Worm (Caenorhabditis elegans) whole organism, midembryonic: Measurements from ENCODE around the gene F41H10.12.
A peak's percentile ranks its signal among the peaks of the same experiment; 100 is the strongest.

Source experiments
- T22C8.4 ChIP-seq: fragments of 200-800 bp; sonication (Bioruptor generic); IDR thresholded peaks from 2 replicates; pipeline ENCODE4 v1.3.6; 2022; ENCODE audit warnings: missing genetic modification characterization, missing compliant biosample characterization
- cog-1 ChIP-seq: sonication (generic microtip); optimal IDR thresholded peaks from 2 replicates; lab custom pipeline; 2016; ENCODE audit warnings: missing genetic modification characterization, missing compliant biosample characterization
- flt-1 ChIP-seq: fragments of 200-800 bp; sonication (Bioruptor generic); IDR thresholded peaks from 2 replicates; pipeline ENCODE4 v1.3.6; 2022; ENCODE audit warnings: missing genetic modification characterization, missing compliant biosample characterization
- klf-2 ChIP-seq: fragments of 200-800 bp; sonication (Bioruptor generic); conservative IDR thresholded peaks from 2 replicates; pipeline ENCODE4 v1.3.6; 2022; ENCODE audit warnings: missing genetic modification reagents, missing genetic modification characterization, missing compliant biosample characterization
- med-1 ChIP-seq: sonication (generic microtip); optimal IDR thresholded peaks from 2 replicates; lab custom pipeline; 2017; ENCODE audit warnings: missing genetic modification characterization, mild to moderate bottlenecking, missing compliant biosample characterization, antibody characterized with exemption, missing genetic modification reagents; ENCODE audit not compliant: insufficient read depth
- ref-1 ChIP-seq: fragments of 200-800 bp; sonication (Bioruptor generic); conservative IDR thresholded peaks from 2 replicates; pipeline ENCODE4 v1.3.6; 2022; ENCODE audit warnings: missing genetic modification reagents, missing genetic modification characterization, missing compliant biosample characterization
- tab-1 ChIP-seq: fragments of 200-800 bp; sonication (Bioruptor generic); IDR thresholded peaks from 2 replicates; pipeline ENCODE4 v1.3.6; 2022; ENCODE audit warnings: missing genetic modification characterization, missing compliant biosample characterization
- ztf-23 ChIP-seq: fragments of 200-800 bp; sonication (Bioruptor generic); IDR thresholded peaks from 2 replicates; pipeline ENCODE4 v1.3.6; 2022; ENCODE audit warnings: missing genetic modification reagents, missing genetic modification characterization, missing compliant biosample characterization
- ztf-29 ChIP-seq: fragments of 200-800 bp; sonication (Bioruptor generic); IDR thresholded peaks from 2 replicates; pipeline ENCODE4 v1.3.6; 2022; ENCODE audit warnings: missing genetic modification reagents, missing genetic modification characterization, missing compliant biosample characterization

Gene F41H10.12

DNA sequence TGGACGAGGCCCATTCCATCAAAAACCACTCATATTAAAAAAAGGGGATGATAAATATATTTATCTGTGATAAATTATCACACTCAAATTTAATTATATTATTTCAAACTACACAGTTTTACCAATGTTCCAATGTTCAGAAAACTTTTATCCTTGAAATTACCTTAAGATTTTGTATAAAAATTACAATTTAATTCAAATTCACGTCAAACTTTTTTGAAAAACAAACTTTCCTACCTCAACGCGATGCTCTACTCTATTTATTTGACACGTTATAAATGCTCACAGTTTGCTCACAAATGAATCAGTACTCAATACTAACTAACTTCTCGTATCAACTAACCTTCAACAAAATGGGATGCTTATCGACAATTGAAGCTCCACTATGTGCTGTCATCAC lies 2.5 kb upstream of the F41H10.12 start, which contains the start of gene F41H10.1:
Gene F41H10.1, plus strand, starts transcription at position 301 of the 400 bp plus-strand sequence.
- TF ChIP-seq med-1 (GFP tag; lab: Kevin White, UChicago) = no peak
- no peak for TF ChIP-seq tab-1 (GFP tag; lab: Robert Waterston, UW)
- no peak for TF ChIP-seq cog-1 (tag; lab: Kevin White, UChicago)
- TF ChIP-seq ref-1 (GFP tag; lab: Robert Waterston, UW) = no peak
- no peak for TF ChIP-seq ztf-29 (GFP tag; lab: Robert Waterston, UW)

DNA sequence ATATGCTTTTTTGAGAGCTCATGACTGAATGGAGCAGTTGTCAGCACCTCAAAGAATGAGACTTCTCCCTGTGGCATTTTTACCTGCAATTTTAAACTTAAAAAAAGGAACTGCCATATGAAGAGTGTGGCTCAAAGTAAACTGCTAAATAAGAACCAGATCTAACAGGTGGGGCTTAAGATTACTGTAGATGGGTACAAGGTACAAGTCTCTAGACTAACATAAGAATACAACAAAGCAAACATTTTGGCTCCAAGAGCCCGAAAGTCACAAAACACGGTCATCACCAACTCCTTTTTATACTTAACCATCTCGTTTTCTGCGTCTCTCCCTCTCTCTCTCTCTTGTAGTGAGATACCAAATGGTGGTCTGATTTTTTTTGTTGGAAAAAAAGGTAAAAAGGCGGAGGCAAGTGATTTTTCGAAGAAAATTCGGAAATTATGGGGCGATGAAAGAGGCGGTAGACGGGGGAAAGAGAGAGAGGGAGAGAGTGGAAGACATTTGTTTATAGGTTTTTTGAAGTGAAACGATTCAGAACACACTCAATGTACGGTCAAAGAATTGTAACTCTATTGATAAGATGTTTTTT lies 3.5 kb downstream of the F41H10.12 start, which contains the start of gene elo-6:
Gene elo-6, minus strand, starts transcription at position 83 of the 589 bp plus-strand sequence.
- no peak for TF ChIP-seq klf-2 (GFP tag; lab: Robert Waterston, UW)
- no peak for TF ChIP-seq ref-1 (GFP tag; lab: Robert Waterston, UW)
- TF ChIP-seq flt-1 (GFP tag; lab: Robert Waterston, UW) = no peak
- TF ChIP-seq cog-1 (tag; lab: Kevin White, UChicago) = no peak
- no peak for TF ChIP-seq med-1 (GFP tag; lab: Kevin White, UChicago)
- no peak for TF ChIP-seq ztf-29 (GFP tag; lab: Robert Waterston, UW)
- TF ChIP-seq tab-1 (GFP tag; lab: Robert Waterston, UW) = no peak
- no peak for TF ChIP-seq ztf-23
- TF ChIP-seq T22C8.4 (GFP tag; lab: Robert Waterston, UW) = no peak

DNA sequence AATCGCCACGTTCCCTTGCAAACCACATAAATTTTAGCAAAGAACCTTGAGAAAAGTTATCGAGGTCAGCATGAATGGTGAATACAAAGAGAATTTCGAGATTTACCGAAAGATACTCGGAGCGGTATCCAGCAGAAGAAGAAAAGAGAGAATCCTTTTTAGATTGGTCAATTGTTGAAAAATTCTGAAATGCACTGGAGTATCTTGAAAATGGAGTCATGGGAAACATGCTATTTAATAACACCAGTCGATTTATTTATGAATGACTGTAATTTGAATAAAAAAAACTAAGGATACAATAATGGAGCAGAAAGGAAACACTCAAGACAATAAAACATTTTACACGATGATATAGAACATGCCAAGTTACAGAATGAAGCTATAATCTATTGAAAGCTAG lies 4.8 kb downstream of the F41H10.12 start:
- no peak for TF ChIP-seq ztf-29 (GFP tag; lab: Robert Waterston, UW)
- TF ChIP-seq ztf-23 = no peak
- no peak for TF ChIP-seq flt-1 (GFP tag; lab: Robert Waterston, UW)
- no peak for TF ChIP-seq tab-1 (GFP tag; lab: Robert Waterston, UW)
- TF ChIP-seq cog-1 (tag; lab: Kevin White, UChicago) = no peak
- no peak for TF ChIP-seq klf-2 (GFP tag; lab: Robert Waterston, UW)
- TF ChIP-seq ref-1 (GFP tag; lab: Robert Waterston, UW) = no peak
- TF ChIP-seq T22C8.4 (GFP tag; lab: Robert Waterston, UW) = no peak

DNA sequence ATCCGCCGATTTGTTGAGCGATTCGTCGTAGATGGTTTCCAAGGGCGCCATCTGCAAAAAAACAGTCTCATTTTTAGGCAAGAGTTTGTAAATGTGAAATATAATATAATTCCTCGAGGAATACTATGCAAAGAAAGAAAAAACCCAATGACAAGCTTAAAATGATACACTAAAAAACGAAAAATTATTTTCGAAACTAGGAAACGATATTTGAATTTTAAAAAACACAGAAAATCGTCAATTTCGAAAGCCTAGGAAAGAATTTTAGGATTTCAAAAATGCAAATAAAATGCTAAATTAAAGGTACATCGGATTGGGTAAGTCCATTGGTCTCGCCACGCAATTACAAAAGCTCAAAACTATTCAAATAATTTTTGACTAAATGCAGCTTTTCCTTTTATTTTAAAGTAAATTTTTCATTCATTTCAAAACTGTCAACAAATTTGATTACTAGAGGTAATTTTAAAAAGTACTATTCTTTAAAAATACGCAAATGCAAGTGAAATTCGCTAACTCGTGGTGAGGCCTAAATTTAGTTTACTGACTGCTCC lies 6.5 kb downstream of the F41H10.12 start, which contains the start of the genes htp-1 and ZK616.5:
Gene htp-1, minus strand, starts transcription at position 51 of the 551 bp plus-strand sequence.
Gene ZK616.5, plus strand, starts transcription at position 423 of the 551 bp plus-strand sequence.
- TF ChIP-seq flt-1 (GFP tag; lab: Robert Waterston, UW) = no peak
- TF ChIP-seq ztf-29 (GFP tag; lab: Robert Waterston, UW) = no peak
- no peak for TF ChIP-seq ztf-23
- no peak for TF ChIP-seq klf-2 (GFP tag; lab: Robert Waterston, UW)
- no peak for TF ChIP-seq ref-1 (GFP tag; lab: Robert Waterston, UW)
- no peak for TF ChIP-seq tab-1 (GFP tag; lab: Robert Waterston, UW)
- TF ChIP-seq cog-1 (tag; lab: Kevin White, UChicago) = no peak

DNA sequence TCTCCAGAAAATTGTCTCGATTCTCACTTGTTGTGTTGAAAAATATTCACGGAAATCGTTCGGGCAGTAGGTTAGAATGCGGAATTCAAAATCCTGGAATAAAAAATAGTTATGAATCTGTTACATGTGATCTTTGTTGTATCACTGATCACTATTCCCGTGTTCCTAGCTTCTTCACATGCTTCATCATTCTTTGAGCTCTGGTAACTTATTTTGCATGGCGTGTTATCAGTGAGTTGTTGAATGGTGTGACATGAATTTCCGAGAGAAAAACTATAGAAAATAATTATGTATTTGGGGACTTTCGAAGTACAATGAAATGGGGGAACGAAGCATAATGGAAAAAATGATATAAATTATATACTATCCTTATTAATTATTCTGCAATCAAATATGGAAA lies 8.4 kb downstream of the F41H10.12 start:
- TF ChIP-seq ref-1 (GFP tag; lab: Robert Waterston, UW) (no peak), T22C8.4 (GFP tag; lab: Robert Waterston, UW) (no peak), flt-1 (GFP tag; lab: Robert Waterston, UW) (no peak), tab-1 (GFP tag; lab: Robert Waterston, UW) (no peak), ztf-29 (GFP tag; lab: Robert Waterston, UW) (no peak), cog-1 (tag; lab: Kevin White, UChicago) (no peak), ztf-23 (no peak), klf-2 (GFP tag; lab: Robert Waterston, UW) (no peak), med-1 (GFP tag; lab: Kevin White, UChicago) (no peak)

DNA sequence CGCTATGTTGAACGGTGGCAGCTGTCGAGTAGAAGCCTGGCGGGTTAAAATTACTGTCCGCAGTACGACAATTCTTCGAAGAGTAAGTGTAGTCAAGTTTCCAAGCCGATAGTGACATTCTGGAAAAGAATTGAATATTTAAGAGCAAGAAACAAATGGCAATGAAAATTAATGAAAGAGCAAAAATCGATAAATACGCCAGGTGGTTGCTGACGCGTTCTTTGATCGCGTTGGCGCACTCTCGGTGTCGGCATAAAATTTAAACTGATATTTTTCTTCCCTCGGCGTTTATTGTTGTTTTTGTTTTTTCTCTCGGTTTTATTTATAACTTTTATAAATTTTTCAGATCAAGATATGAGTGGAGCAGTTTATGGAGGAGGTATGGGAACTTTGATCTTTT lies 9.6 kb downstream of the F41H10.12 start, which contains the start of the genes perm-3 and swsn-6:
Gene perm-3, minus strand, starts transcription at position 118 of the 400 bp plus-strand sequence.
Gene swsn-6, plus strand, starts transcription at position 347 of the 400 bp plus-strand sequence.
- TF ChIP-seq med-1 (GFP tag; lab: Kevin White, UChicago) (no peak), ztf-23 (no peak), cog-1 (tag; lab: Kevin White, UChicago) (no peak), tab-1 (GFP tag; lab: Robert Waterston, UW) (no peak), ref-1 (GFP tag; lab: Robert Waterston, UW) (no peak), flt-1 (GFP tag; lab: Robert Waterston, UW) (peak; percentile 66; the same call in 1 of the 2 replicates), klf-2 (GFP tag; lab: Robert Waterston, UW) (no peak), ztf-29 (GFP tag; lab: Robert Waterston, UW) (no peak), T22C8.4 (GFP tag; lab: Robert Waterston, UW) (peak; percentile 85; the same call in 1 of the 2 replicates)

DNA sequence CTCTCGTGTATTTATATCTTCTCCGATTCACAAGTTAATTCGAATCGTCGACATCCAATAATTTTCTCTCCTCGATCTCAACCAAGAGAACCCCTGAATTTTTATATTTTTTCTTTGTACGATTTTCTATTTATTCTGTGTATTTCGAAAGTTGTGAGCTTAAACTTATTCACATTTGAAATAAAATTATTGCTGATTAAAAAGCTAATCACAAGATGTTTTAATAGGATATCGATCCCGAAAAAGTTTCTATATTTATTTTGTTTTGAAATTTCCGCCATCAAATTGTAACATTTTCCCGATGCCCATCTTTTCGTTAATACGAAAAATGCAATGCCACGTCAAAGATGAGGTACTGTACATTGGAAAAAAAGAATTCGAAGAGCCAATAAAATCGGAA lies 11.6 kb downstream of the F41H10.12 start, which contains the start of gene ZK616.3:
Gene ZK616.3, plus strand, starts transcription at position 301 of the 400 bp plus-strand sequence.
- TF ChIP-seq ref-1 (GFP tag; lab: Robert Waterston, UW) = no peak
- TF ChIP-seq tab-1 (GFP tag; lab: Robert Waterston, UW) = no peak
- no peak for TF ChIP-seq T22C8.4 (GFP tag; lab: Robert Waterston, UW)
- TF ChIP-seq ztf-29 (GFP tag; lab: Robert Waterston, UW) = no peak
- no peak for TF ChIP-seq klf-2 (GFP tag; lab: Robert Waterston, UW)
- TF ChIP-seq flt-1 (GFP tag; lab: Robert Waterston, UW) = no peak
- no peak for TF ChIP-seq cog-1 (tag; lab: Kevin White, UChicago)
- TF ChIP-seq med-1 (GFP tag; lab: Kevin White, UChicago) = no peak
- no peak for TF ChIP-seq ztf-23

DNA sequence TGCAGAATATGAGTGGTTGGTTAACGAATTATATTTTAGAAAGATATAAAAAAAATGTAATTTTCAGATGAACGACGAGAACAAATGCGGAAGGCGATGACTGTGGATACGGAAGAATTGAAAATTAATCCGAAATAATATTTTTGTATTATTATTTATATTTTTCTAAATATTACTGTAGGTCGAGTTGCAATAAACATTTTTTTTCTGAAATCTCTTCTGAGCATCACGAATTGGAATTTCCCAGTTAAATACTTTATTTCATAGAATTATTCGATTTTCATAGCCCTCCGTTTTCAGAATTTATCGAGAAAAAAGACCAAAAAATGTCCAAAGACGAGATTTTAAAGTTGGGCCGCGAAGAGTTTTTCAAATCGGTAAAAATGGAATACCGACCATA lies 12.4 kb downstream of the F41H10.12 start, which contains the start of gene ZK616.2:
Gene ZK616.2, plus strand, starts transcription at position 301 of the 400 bp plus-strand sequence.
- TF ChIP-seq cog-1 (tag; lab: Kevin White, UChicago) = no peak
- no peak for TF ChIP-seq tab-1 (GFP tag; lab: Robert Waterston, UW)
- no peak for TF ChIP-seq ztf-29 (GFP tag; lab: Robert Waterston, UW)
- TF ChIP-seq T22C8.4 (GFP tag; lab: Robert Waterston, UW) = no peak
- TF ChIP-seq med-1 (GFP tag; lab: Kevin White, UChicago) = no peak
- no peak for TF ChIP-seq flt-1 (GFP tag; lab: Robert Waterston, UW)
- TF ChIP-seq ref-1 (GFP tag; lab: Robert Waterston, UW) = no peak
- TF ChIP-seq klf-2 (GFP tag; lab: Robert Waterston, UW) = no peak
- no peak for TF ChIP-seq ztf-23
